Worm (Caenorhabditis elegans) whole organism, L4 larva: Measurements from ENCODE around the gene D1046.16.

Experiments
- ZK546.5 ChIP-seq, 2 experiments: sonication (generic microtip); optimal IDR thresholded peaks; 2 replicates each; lab custom pipeline; 2017; ENCODE audit warnings: missing biosample characterization in 2 of 2, missing genetic modification characterization in 2 of 2
- aly-2 ChIP-seq: sonication (generic microtip); optimal IDR thresholded peaks from 2 replicates; lab custom pipeline; 2018; ENCODE audit warnings: missing biosample characterization, missing genetic modification characterization
- ceh-62 ChIP-seq: sonication (generic microtip); optimal IDR thresholded peaks from 2 replicates; lab custom pipeline; 2017; ENCODE audit warnings: missing biosample characterization, missing genetic modification characterization
- fkh-10 ChIP-seq: fragments of 150-350 bp; optimal IDR thresholded peaks from 2 replicates; lab custom pipeline; 2014; ENCODE audit warnings: missing biosample characterization, missing genetic modification reagents, missing genetic modification characterization
- lsy-2 ChIP-seq, 2 experiments: fragments of 150-350 bp in 1 of 2; sonication (generic microtip) in 1 of 2; optimal IDR thresholded peaks; 2 replicates each; lab custom pipeline; 2014 to 2017; ENCODE audit warnings: missing biosample characterization in 2 of 2, missing genetic modification characterization in 2 of 2
- nhr-237 ChIP-seq: sonication (generic microtip); optimal IDR thresholded peaks from 2 replicates; lab custom pipeline; 2017; ENCODE audit warnings: missing biosample characterization, missing genetic modification characterization
- set-16 ChIP-seq: fragments of 200-800 bp; sonication (Bioruptor generic); IDR thresholded peaks from 2 replicates; pipeline ENCODE4 v1.3.6; 2022; ENCODE audit warnings: missing genetic modification reagents, missing genetic modification characterization, missing compliant biosample characterization
- snpc-4 ChIP-seq: fragments of 150-350 bp; optimal IDR thresholded peaks from 2 replicates; lab custom pipeline; 2014; ENCODE audit warnings: missing biosample characterization, missing genetic modification characterization
- zag-1 ChIP-seq: fragments of 150-350 bp; optimal IDR thresholded peaks from 2 replicates; lab custom pipeline; 2014; ENCODE audit warnings: missing biosample characterization, missing genetic modification characterization

DNA sequence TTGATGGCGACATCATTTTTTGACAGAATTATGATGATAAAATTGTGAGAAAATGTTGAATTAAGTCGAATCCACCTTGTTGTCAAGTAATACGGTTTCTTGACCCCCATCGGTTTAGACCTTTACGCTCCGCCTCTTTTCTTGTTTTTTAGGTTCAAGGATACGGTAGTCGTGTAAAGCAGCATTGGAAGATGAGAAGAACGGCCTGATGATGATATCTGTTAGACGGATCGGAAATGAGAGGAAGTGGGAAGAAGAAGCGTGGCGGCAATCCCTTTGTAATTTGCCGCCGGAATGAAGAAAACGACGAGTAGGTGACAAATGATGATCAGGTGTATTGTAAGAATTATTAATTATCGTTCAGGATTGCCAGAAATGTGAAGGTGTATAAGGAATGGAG is 42.1 kb upstream of the D1046.16 start, which contains the start of gene npax-4:
- no peak for TF ChIP-seq snpc-4 (tag; lab: Kevin White, UChicago)
- TF ChIP-seq nhr-237 (tag; lab: Kevin White, UChicago): no peak
- no peak for TF ChIP-seq aly-2 (tag; lab: Kevin White, UChicago)
- no peak for TF ChIP-seq lsy-2 (tag; optimal IDR thresholded peaks at IDR 0.05; lab: Kevin White, UChicago)
- no peak for TF ChIP-seq zag-1 (tag; lab: Kevin White, UChicago)
- TF ChIP-seq ZK546.5 (tag; optimal IDR thresholded peaks at IDR 0.05; lab: Kevin White, UChicago): no peak
- no peak for TF ChIP-seq ceh-62 (tag; lab: Kevin White, UChicago)
- no peak for TF ChIP-seq set-16
- no peak for TF ChIP-seq fkh-10 (GFP tag; lab: Kevin White, UChicago)
